Fruit fly (Drosophila melanogaster): Measurements from ENCODE around the gene CG42870.

The CG42870 gene

dm6 chr3R:21703346-21703745 is 33.8 kb downstream of the CG42870 start (continued):
- TF ChIP-seq CHES-1-like (GFP tag; optimal IDR thresholded peaks at IDR 0.05) (no peak), CG4360 (GFP tag; IDR thresholded peaks at IDR 0.05) (no peak), CG30403 (GFP tag; optimal IDR thresholded peaks at IDR 0.05) (peak; percentile 17), CG15696 (tag; optimal IDR thresholded peaks at IDR 0.05) (no peak), dpn (GFP tag; optimal IDR thresholded peaks at IDR 0.05) (peak in 1 of 2 experiments; percentile 6), Mes4 (GFP tag; optimal IDR thresholded peaks at IDR 0.05) (no peak), CG8924 (tag; optimal IDR thresholded peaks at IDR 0.05) (peak; percentile 7), CG10654 (GFP tag; optimal IDR thresholded peaks at IDR 0.05) (no peak), Hr39 (optimal IDR thresholded peaks at IDR 0.05) (no peak), CG17359 (tag; optimal IDR thresholded peaks at IDR 0.05) (peak; percentile 32), CG7839 (tag; optimal IDR thresholded peaks at IDR 0.05) (peak; percentile 24), danr (GFP tag; IDR thresholded peaks at IDR 0.05) (no peak), eve (GFP tag; optimal IDR thresholded peaks at IDR 0.05) (peak in 1 of 2 experiments; percentile 28), HHEX (GFP tag; optimal IDR thresholded peaks at IDR 0.05) (no peak), CG1603 (tag; optimal IDR thresholded peaks at IDR 0.05) (no peak), grn (GFP tag; optimal IDR thresholded peaks at IDR 0.05) (no peak), Ravus (GFP tag; IDR thresholded peaks at IDR 0.05) (no peak), CG3407 (GFP tag; optimal IDR thresholded peaks at IDR 0.05) (no peak), CG31365 (tag; optimal IDR thresholded peaks at IDR 0.05) (no peak), Scr (GFP tag; IDR thresholded peaks at IDR 0.05; ENCODE audit: partially characterized antibody) (no peak), lilli (GFP tag; optimal IDR thresholded peaks at IDR 0.05) (no peak), CG9817 (tag; optimal IDR thresholded peaks at IDR 0.05) (peak; percentile 0), CG6791 (GFP tag; IDR thresholded peaks at IDR 0.05; ENCODE audit: partially characterized antibody) (no peak; the same call in 2 of the 3 replicates), CG7987 (GFP tag; optimal IDR thresholded peaks at IDR 0.05) (no peak), abd-A (tag; optimal IDR thresholded peaks at IDR 0.05) (no peak), Nf-YA (GFP tag; IDR thresholded peaks at IDR 0.05) (no peak), CG11504 (tag; optimal IDR thresholded peaks at IDR 0.05) (peak; percentile 70), CG31441 (GFP tag; IDR thresholded peaks at IDR 0.05) (peak; percentile 60), B-H1 (GFP tag; IDR thresholded peaks at IDR 0.05) (no peak), dm (GFP tag; optimal IDR thresholded peaks at IDR 0.05) (no peak), jumu (GFP tag; optimal IDR thresholded peaks at IDR 0.05) (no peak), CG4404 (GFP tag; IDR thresholded peaks at IDR 0.05) (no peak), sim (GFP tag; IDR thresholded peaks at IDR 0.05) (no peak), Ssrp (tag; optimal IDR thresholded peaks at IDR 0.05) (peak; percentile 8), oc (tag; optimal IDR thresholded peaks at IDR 0.05) (no peak), lmd (GFP tag; IDR thresholded peaks at IDR 0.05) (no peak), bowl (GFP tag; IDR thresholded peaks at IDR 0.05) (no peak), pfk (GFP tag; optimal IDR thresholded peaks at IDR 0.05) (no peak), CG17829 (tag; optimal IDR thresholded peaks at IDR 0.05) (no peak), CG11456 (GFP tag; IDR thresholded peaks at IDR 0.05) (no peak), dmrt99B (tag; optimal IDR thresholded peaks at IDR 0.05) (peak; percentile 57), pzg (GFP tag; optimal IDR thresholded peaks at IDR 0.05) (no peak), btn (GFP tag; optimal IDR thresholded peaks at IDR 0.05) (no peak), sima (GFP tag; optimal IDR thresholded peaks at IDR 0.05) (no peak), CG1792 (GFP tag; optimal IDR thresholded peaks at IDR 0.05) (no peak), CG14965 (GFP tag; optimal IDR thresholded peaks at IDR 0.05; ENCODE audit: borderline replicate concordance) (no peak), CG10565 (GFP tag; optimal IDR thresholded peaks at IDR 0.05) (no peak), vfl (GFP tag; optimal IDR thresholded peaks at IDR 0.05) (no peak), bbx (GFP tag; IDR thresholded peaks at IDR 0.05; ENCODE audit: partially characterized antibody) (no peak), luna (GFP tag; optimal IDR thresholded peaks at IDR 0.05) (no peak), tup (GFP tag; optimal IDR thresholded peaks at IDR 0.05) (no peak), Kr (GFP tag; optimal IDR thresholded peaks at IDR 0.05) (no peak)
